Fruit fly (Drosophila melanogaster): ENCODE data around the gene CG31643.
A peak's percentile ranks its signal among the peaks of the same experiment; 100 is the strongest.

Gene CG31643

dm6 chr2L:6068544-6069251, 30.8 kb downstream of the CG31643 start, which contains the start of the genes CG9150 and Pfdn1:
TSS of gene CG9150 (minus strand) at chr2L:6068594.
TSS of gene Pfdn1 (plus strand) at chr2L:6069079.
- no peak for TF ChIP-seq Drgx (GFP tag; IDR thresholded peaks at IDR 0.05)
- TF ChIP-seq CG6254 (GFP tag; optimal IDR thresholded peaks at IDR 0.05): no peak
- no peak for TF ChIP-seq CG3163 (GFP tag; optimal IDR thresholded peaks at IDR 0.05)
- peak; percentile 87 for TF ChIP-seq CG14860 (GFP tag; IDR thresholded peaks at IDR 0.05; ENCODE audit: partially characterized antibody)
- TF ChIP-seq HmgZ (tag; optimal IDR thresholded peaks at IDR 0.05): peak; percentile 34
- peak; percentile 94 for TF ChIP-seq CG15514 (GFP tag; optimal IDR thresholded peaks at IDR 0.05)
- TF ChIP-seq CoRest (tag; optimal IDR thresholded peaks at IDR 0.05): peak; percentile 20
- peak; percentile 6 for TF ChIP-seq CG12659 (GFP tag; optimal IDR thresholded peaks at IDR 0.05)
- no peak for TF ChIP-seq CG9215 (GFP tag; IDR thresholded peaks at IDR 0.05)
- TF ChIP-seq nau (GFP tag; optimal IDR thresholded peaks at IDR 0.05): no peak
- no peak for TF ChIP-seq CG10321 (GFP tag; IDR thresholded peaks at IDR 0.05)
- no peak for TF ChIP-seq CG12391 (tag; optimal IDR thresholded peaks at IDR 0.05)
- peak; percentile 53; the same call in 2 of the 3 replicates for TF ChIP-seq row (GFP tag; IDR thresholded peaks at IDR 0.05)
- TF ChIP-seq chif (GFP tag; optimal IDR thresholded peaks at IDR 0.05): no peak
- peak; percentile 69 for TF ChIP-seq pzg (GFP tag; optimal IDR thresholded peaks at IDR 0.05)
- TF ChIP-seq CG13624 (GFP tag; optimal IDR thresholded peaks at IDR 0.05): peak; percentile 29
- peak; percentile 10; the same call in 1 of the 2 replicates for TF ChIP-seq sob (GFP tag; IDR thresholded peaks at IDR 0.05)
- TF ChIP-seq CG31365 (tag; optimal IDR thresholded peaks at IDR 0.05): no peak
- TF ChIP-seq CG1603 (tag; optimal IDR thresholded peaks at IDR 0.05): peak; percentile 35
- TF ChIP-seq danr (GFP tag; IDR thresholded peaks at IDR 0.05): no peak
- TF ChIP-seq D19B (GFP tag; optimal IDR thresholded peaks at IDR 0.05): no peak
- TF ChIP-seq Doc3 (GFP tag; IDR thresholded peaks at IDR 0.05; ENCODE audit: partially characterized antibody): peak; percentile 85
- no peak for TF ChIP-seq HLHmδ (GFP tag; optimal IDR thresholded peaks at IDR 0.05)
- TF ChIP-seq Opbp (GFP tag; IDR thresholded peaks at IDR 0.05; ENCODE audit: partially characterized antibody): peak; percentile 89
- peak; percentile 69; the same call in 1 of the 2 replicates for TF ChIP-seq CG42726 (GFP tag; IDR thresholded peaks at IDR 0.05; ENCODE audit: partially characterized antibody)
- no peak for TF ChIP-seq Dip3 (GFP tag; optimal IDR thresholded peaks at IDR 0.05)
- no peak for TF ChIP-seq CG4854 (GFP tag; optimal IDR thresholded peaks at IDR 0.05)
- TF ChIP-seq nerfin-2 (GFP tag; IDR thresholded peaks at IDR 0.05; ENCODE audit: partially characterized antibody): peak; percentile 85
- TF ChIP-seq Oaz (GFP tag; IDR thresholded peaks at IDR 0.05): no peak
- TF ChIP-seq bcd (GFP tag; optimal IDR thresholded peaks at IDR 0.05): no peak
- no peak for TF ChIP-seq CG11723 (GFP tag; optimal IDR thresholded peaks at IDR 0.05)
- peak in 1 of 2 experiments; percentile 54 for TF ChIP-seq crp (GFP tag; optimal IDR thresholded peaks at IDR 0.05)
- TF ChIP-seq lmd (GFP tag; IDR thresholded peaks at IDR 0.05): no peak
- no peak for TF ChIP-seq Hand (GFP tag; optimal IDR thresholded peaks at IDR 0.05)
- TF ChIP-seq CG14050 (GFP tag; IDR thresholded peaks at IDR 0.05): no peak
- TF ChIP-seq PHDP (tag; optimal IDR thresholded peaks at IDR 0.05): no peak
- no peak for TF ChIP-seq CG18764 (GFP tag; optimal IDR thresholded peaks at IDR 0.05)
- TF ChIP-seq CG13287 (GFP tag; IDR thresholded peaks at IDR 0.05; ENCODE audit: partially characterized antibody): peak; percentile 93
- TF ChIP-seq Ada2b (GFP tag; IDR thresholded peaks at IDR 0.05): no peak
- TF ChIP-seq CG34224 (GFP tag; IDR thresholded peaks at IDR 0.05; ENCODE audit: partially characterized antibody): peak; percentile 96
- TF ChIP-seq corto (GFP tag; optimal IDR thresholded peaks at IDR 0.05): no peak
- TF ChIP-seq unc-4 (GFP tag; IDR thresholded peaks at IDR 0.05; ENCODE audit: partially characterized antibody): peak; percentile 90
- TF ChIP-seq inv (GFP tag; IDR thresholded peaks at IDR 0.05; ENCODE audit: partially characterized antibody): peak; percentile 80
- TF ChIP-seq Fer1 (GFP tag; optimal IDR thresholded peaks at IDR 0.05): peak; percentile 30
- TF ChIP-seq Scr (GFP tag; IDR thresholded peaks at IDR 0.05; ENCODE audit: partially characterized antibody): peak; percentile 90
- TF ChIP-seq zen2 (GFP tag; IDR thresholded peaks at IDR 0.05; ENCODE audit: partially characterized antibody): peak; percentile 80
- TF ChIP-seq CrebB (tag; optimal IDR thresholded peaks at IDR 0.05): no peak

Data from whole organism, embryonic.